Fruit fly (Drosophila melanogaster) Kc167 (cell line): ENCODE results near the gene Sugb.

Experiments used
- Myc ChIP-seq: fragments of >200 bp; optimal IDR thresholded peaks from 2 replicates; lab custom pipeline; 2017; ENCODE audit warnings: missing external identifiers
- Sin3A ChIP-seq: fragments of >200 bp; optimal IDR thresholded peaks from 2 replicates; lab custom pipeline; 2018; ENCODE audit warnings: missing external identifiers
- ttk ChIP-seq: sonication (Bioruptor generic); optimal IDR thresholded peaks from 2 replicates; lab custom pipeline; 2017; ENCODE audit warnings: missing external identifiers

- TF ChIP-seq Sin3A (lab: Kevin White, UChicago) = no peak
- no peak for TF ChIP-seq Myc (lab: Kevin White, UChicago)
- no peak for TF ChIP-seq ttk (lab: Kevin White, UChicago)
Observed at dm6 chr3L:11715187-11715586, 31.4 kb downstream of the Sugb start, which contains the start of gene CG14132.
